Fruit fly (Drosophila melanogaster) whole organism, pupa: Measurements from ENCODE around the gene CG17572.
A peak's percentile ranks its signal among the peaks of the same experiment; 100 is the strongest.

ENCODE experiments used
- CG10348 ChIP-seq: fragments of 200-800 bp; sonication (Bioruptor generic); IDR thresholded peaks from 2 replicates; pipeline ENCODE4 v1.3.6; 2022; ENCODE audit warnings: missing biosample characterization, missing genetic modification characterization
- CG12605 ChIP-seq: fragments of 200-800 bp; sonication (Bioruptor generic); IDR thresholded peaks from 2 replicates; pipeline ENCODE4 v1.3.6; 2022; ENCODE audit warnings: missing biosample characterization, missing genetic modification characterization
- CG13204 ChIP-seq: fragments of 200-800 bp; sonication (Bioruptor generic); optimal IDR thresholded peaks from 2 replicates; lab custom pipeline; 2018; ENCODE audit warnings: missing biosample characterization, mild to moderate bottlenecking, missing genetic modification characterization, moderate library complexity
- CG14655 ChIP-seq: fragments of 200-800 bp; sonication (Bioruptor generic); optimal IDR thresholded peaks from 3 replicates; lab custom pipeline; 2017; ENCODE audit warnings: mild to moderate bottlenecking, missing biosample characterization, missing genetic modification reagents, missing genetic modification characterization
- CG15710 ChIP-seq: fragments of 200-800 bp; sonication (Bioruptor generic); optimal IDR thresholded peaks from 2 replicates; lab custom pipeline; 2018; ENCODE audit warnings: missing biosample characterization, mild to moderate bottlenecking, missing genetic modification characterization, moderate library complexity
- CG17806 ChIP-seq: fragments of 200-800 bp; sonication (Bioruptor generic); optimal IDR thresholded peaks from 2 replicates; lab custom pipeline; 2018; ENCODE audit warnings: missing biosample characterization, mild to moderate bottlenecking, missing genetic modification characterization, moderate library complexity
- CG32121 ChIP-seq: fragments of 200-800 bp; sonication (Bioruptor generic); IDR thresholded peaks from 2 replicates; pipeline ENCODE4 v1.3.6; 2022; ENCODE audit warnings: missing biosample characterization, missing genetic modification characterization
- CG34367 ChIP-seq: fragments of 200-800 bp; sonication (Bioruptor generic); optimal IDR thresholded peaks from 2 replicates; lab custom pipeline; 2018; ENCODE audit warnings: missing biosample characterization, mild to moderate bottlenecking, missing genetic modification characterization
- CG4496 ChIP-seq: fragments of 200-800 bp; sonication (Bioruptor generic); IDR thresholded peaks from 3 replicates; pipeline ENCODE4 v1.3.6; 2022; ENCODE audit warnings: missing biosample characterization, missing genetic modification characterization
- CG8159 ChIP-seq: fragments of 200-800 bp; sonication (Bioruptor generic); optimal IDR thresholded peaks from 3 replicates; lab custom pipeline; 2018; ENCODE audit warnings: missing biosample characterization, mild to moderate bottlenecking, missing genetic modification characterization, moderate library complexity
- CG8301 ChIP-seq: fragments of 200-800 bp; sonication (Bioruptor generic); optimal IDR thresholded peaks from 2 replicates; lab custom pipeline; 2018; ENCODE audit warnings: missing biosample characterization, mild to moderate bottlenecking, missing genetic modification characterization
- CG9948 ChIP-seq: fragments of 200-800 bp; sonication (Bioruptor generic); optimal IDR thresholded peaks from 2 replicates; lab custom pipeline; 2018; ENCODE audit warnings: missing biosample characterization, mild to moderate bottlenecking, missing genetic modification characterization, moderate library complexity
- D1 ChIP-seq: fragments of 200-800 bp; sonication (Bioruptor generic); optimal IDR thresholded peaks from 2 replicates; lab custom pipeline; 2018; ENCODE audit warnings: missing biosample characterization, mild to moderate bottlenecking, missing genetic modification characterization, moderate library complexity
- EcR ChIP-seq: fragments of 200-800 bp; sonication (Bioruptor generic); optimal IDR thresholded peaks from 3 replicates; lab custom pipeline; 2019; ENCODE audit warnings: missing biosample characterization, missing genetic modification characterization, mild to moderate bottlenecking, moderate library complexity, missing genetic modification reagents
- Ets98B ChIP-seq: fragments of 200-800 bp; sonication (Bioruptor generic); IDR thresholded peaks from 2 replicates; pipeline ENCODE4 v1.3.6; 2022; ENCODE audit warnings: missing biosample characterization, missing genetic modification characterization
- Pif1A ChIP-seq: fragments of 200-800 bp; sonication (Bioruptor generic); optimal IDR thresholded peaks from 3 replicates; lab custom pipeline; 2016; ENCODE audit warnings: missing biosample characterization, missing genetic modification characterization
- Pif1B ChIP-seq: fragments of 200-800 bp; sonication (Bioruptor generic); optimal IDR thresholded peaks from 3 replicates; lab custom pipeline; 2016; ENCODE audit warnings: missing biosample characterization, missing genetic modification characterization
- Snoo ChIP-seq: fragments of 200-800 bp; sonication (Bioruptor generic); optimal IDR thresholded peaks from 3 replicates; lab custom pipeline; 2017; ENCODE audit warnings: missing biosample characterization, mild to moderate bottlenecking, missing genetic modification characterization, inconsistent platforms
- fd96Ca ChIP-seq: fragments of 200-800 bp; sonication (Bioruptor generic); IDR thresholded peaks from 3 replicates; pipeline ENCODE4 v1.3.6; 2022; ENCODE audit warnings: missing biosample characterization, missing genetic modification characterization
- gl ChIP-seq: fragments of 200-800 bp; sonication (Bioruptor generic); optimal IDR thresholded peaks from 2 replicates; lab custom pipeline; 2018; ENCODE audit warnings: missing biosample characterization, mild to moderate bottlenecking, missing genetic modification characterization
- rn ChIP-seq: fragments of 200-800 bp; sonication (Bioruptor generic); IDR thresholded peaks from 2 replicates; pipeline ENCODE4 v1.3.6; 2022; ENCODE audit warnings: missing biosample characterization, missing genetic modification characterization

The CG17572 gene

dm6 chr2L:19026491-19027197, 47.3 kb downstream of the CG17572 start:
- TF ChIP-seq Pif1B (GFP tag; lab: Kevin White, UChicago) (peak; percentile 15), rn (GFP tag; lab: Robert Waterston, UW) (no peak), CG9948 (peak; percentile 65), CG13204 (GFP tag; lab: Kevin White, UChicago) (peak; percentile 37), CG34367 (peak; percentile 59), CG17806 (tag; lab: Kevin White, UChicago) (peak; percentile 66), D1 (tag; lab: Kevin White, UChicago) (no peak), gl (peak; percentile 46), CG14655 (GFP tag; lab: Kevin White, UChicago) (peak; percentile 69), CG8301 (peak; percentile 55), Snoo (peak; percentile 56), CG32121 (no peak), Pif1A (peak; percentile 52), CG8159 (peak; percentile 84), CG15710 (peak; percentile 79)

- TF ChIP-seq Ets98B (no peak), CG32121 (no peak), Pif1B (GFP tag; lab: Kevin White, UChicago) (no peak), CG13204 (GFP tag; lab: Kevin White, UChicago) (peak; percentile 25), Pif1A (no peak), CG34367 (no peak), D1 (tag; lab: Kevin White, UChicago) (no peak), CG17806 (tag; lab: Kevin White, UChicago) (no peak), CG12605 (no peak), fd96Ca (GFP tag; lab: Robert Waterston, UW) (0 out of 3 replicates have a peak, but pooled peaks have one; percentile 9), Snoo (no peak)
- TF ChIP-seq, all 21 proteins: peak for 2
Measured at dm6 chr2L:19024744-19025059, 49.2 kb downstream of the CG17572 start.

DNA sequence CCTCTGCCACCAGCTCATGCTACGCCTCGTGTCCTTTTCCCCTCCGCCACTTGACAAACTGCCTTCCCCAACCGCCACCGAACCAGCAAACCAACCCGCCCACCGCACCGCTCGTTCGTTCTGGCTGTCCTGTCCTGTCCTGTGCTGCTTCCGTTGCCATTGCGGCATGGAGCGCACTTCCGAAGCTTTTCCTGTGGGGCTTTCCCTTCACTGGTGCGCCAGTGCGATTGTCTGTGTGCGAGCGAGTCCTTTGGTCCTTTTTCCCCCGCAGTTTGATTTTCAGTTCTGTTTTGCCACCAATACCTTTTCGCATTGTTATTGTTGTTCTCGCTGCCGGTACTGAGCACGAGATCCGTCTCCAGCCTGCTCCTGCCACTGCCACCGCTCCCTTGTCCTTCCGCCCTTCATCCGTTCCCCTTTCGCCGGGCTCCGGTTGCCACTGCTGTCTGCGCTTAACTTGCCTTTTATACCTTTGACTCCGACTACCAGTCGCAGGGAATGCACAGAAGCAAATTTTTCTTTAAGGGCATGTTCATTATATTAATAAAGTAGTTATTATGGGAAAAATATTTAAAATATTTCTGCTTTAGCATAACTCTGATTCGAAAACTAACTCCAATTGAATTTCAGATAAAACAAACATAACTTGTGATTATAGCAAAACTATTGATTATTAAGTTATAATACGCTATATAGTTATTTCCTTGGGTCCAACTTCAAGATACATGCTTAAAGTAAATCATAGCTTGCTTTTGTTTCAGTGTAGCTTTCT, 49.8 kb downstream of the CG17572 start:
- TF ChIP-seq CG13204 (GFP tag; lab: Kevin White, UChicago) (peak; percentile 44), Snoo (peak; percentile 56), CG15710 (peak; percentile 84), CG8159 (peak; percentile 86), CG8301 (peak; percentile 53), CG10348 (GFP tag; lab: Robert Waterston, UW) (no peak), D1 (tag; lab: Kevin White, UChicago) (no peak), CG14655 (GFP tag; lab: Kevin White, UChicago) (peak; percentile 72), CG4496 (GFP tag; lab: Robert Waterston, UW) (no peak), Pif1B (GFP tag; lab: Kevin White, UChicago) (peak; percentile 21), CG17806 (tag; lab: Kevin White, UChicago) (peak; percentile 70), CG9948 (peak; percentile 74), CG34367 (peak; percentile 57), Pif1A (peak; percentile 38)

- TF ChIP-seq CG4496 (GFP tag; lab: Robert Waterston, UW) (no peak), CG12605 (no peak), CG15710 (no peak), CG8159 (no peak)
Measured at dm6 chr2L:19022221-19022516, 51.8 kb downstream of the CG17572 start, which contains the start of gene CG15172. TSS of gene CG15172 (plus strand) at chr2L:19022417.

dm6 chr2L:19021278-19022220, 52.4 kb downstream of the CG17572 start:
- TF ChIP-seq Pif1A (peak; percentile 81), CG8301 (peak; percentile 81), Pif1B (GFP tag; lab: Kevin White, UChicago) (peak; percentile 91), gl (peak; percentile 75), CG8159 (peak; percentile 89), CG12605 (peak; percentile 49; the same call in 1 of the 2 replicates), CG10348 (GFP tag; lab: Robert Waterston, UW) (no peak), CG17806 (tag; lab: Kevin White, UChicago) (peak; percentile 78), CG34367 (peak; percentile 83), rn (GFP tag; lab: Robert Waterston, UW) (no peak), CG32121 (no peak), Snoo (peak; percentile 87), fd96Ca (GFP tag; lab: Robert Waterston, UW) (no peak; the same call in 2 of the 3 replicates), CG15710 (peak; percentile 93), CG9948 (peak; percentile 85), D1 (tag; lab: Kevin White, UChicago) (peak; percentile 30), CG4496 (GFP tag; lab: Robert Waterston, UW) (0 out of 3 replicates have a peak, but pooled peaks have one; percentile 47), CG13204 (GFP tag; lab: Kevin White, UChicago) (peak; percentile 72), CG14655 (GFP tag; lab: Kevin White, UChicago) (peak; percentile 86), Ets98B (no peak), EcR (GFP tag; lab: Kevin White, UChicago) (peak; percentile 9)
